Worm (Caenorhabditis elegans) whole organism, late embryonic: ENCODE measurements around the gene C46F9.6.

ENCODE experiments used
- ceh-14 ChIP-seq: sonication (generic microtip); optimal IDR thresholded peaks from 2 replicates; lab custom pipeline; 2016; ENCODE audit warnings: missing genotype, missing genetic modification characterization, missing compliant biosample characterization
- ceh-34 ChIP-seq: sonication (generic microtip); optimal IDR thresholded peaks from 2 replicates; lab custom pipeline; 2016; ENCODE audit warnings: mild to moderate bottlenecking, missing genetic modification characterization, missing compliant biosample characterization
- nhr-11 ChIP-seq: fragments of 150-350 bp; optimal IDR thresholded peaks from 2 replicates; lab custom pipeline; 2014; ENCODE audit warnings: missing biosample characterization, missing genetic modification characterization
- pha-2 ChIP-seq: sonication (generic microtip); optimal IDR thresholded peaks from 2 replicates; lab custom pipeline; 2017; ENCODE audit warnings: mild to moderate bottlenecking, missing genetic modification characterization, missing compliant biosample characterization
- ref-2 ChIP-seq: sonication (generic microtip); optimal IDR thresholded peaks from 2 replicates; lab custom pipeline; 2016; ENCODE audit warnings: missing genetic modification characterization, missing compliant biosample characterization
- unc-55 ChIP-seq: sonication (generic microtip); optimal IDR thresholded peaks from 2 replicates; lab custom pipeline; 2017; ENCODE audit warnings: missing biosample characterization, missing genetic modification reagents, missing genetic modification characterization

- TF ChIP-seq unc-55 (GFP tag; lab: Kevin White, UChicago) (no peak), nhr-11 (tag; lab: Kevin White, UChicago) (no peak), ref-2 (tag; lab: Kevin White, UChicago) (no peak), ceh-34 (tag; lab: Kevin White, UChicago) (no peak), ceh-14 (tag; lab: Kevin White, UChicago) (no peak), pha-2 (no peak)
Measured at ce11 chrII:1878663-1879062, 19.4 kb upstream of the C46F9.6 start, which contains the start of gene math-16.
